Worm (Caenorhabditis elegans) whole organism, early embryonic: ENCODE results near the gene ncap-1.

Experiments used
- F13C5.2 ChIP-seq: sonication (generic microtip); optimal IDR thresholded peaks from 2 replicates; lab custom pipeline; 2017; ENCODE audit warnings: mild to moderate bottlenecking, missing genetic modification characterization, inconsistent platforms, missing compliant biosample characterization
- ama-1 ChIP-seq: fragments of 150-350 bp; optimal IDR thresholded peaks from 2 replicates; lab custom pipeline; 2014
- ceh-36 ChIP-seq: sonication (generic microtip); optimal IDR thresholded peaks from 2 replicates; lab custom pipeline; 2016; ENCODE audit warnings: missing genetic modification characterization, inconsistent platforms, missing compliant biosample characterization
- hnd-1 ChIP-seq: sonication (generic microtip); optimal IDR thresholded peaks from 2 replicates; lab custom pipeline; 2016; ENCODE audit warnings: missing genetic modification characterization, missing compliant biosample characterization
- pes-1 ChIP-seq: fragments of 200-800 bp; sonication (Bioruptor generic); IDR thresholded peaks from 2 replicates; pipeline ENCODE4 v1.3.6; 2022; ENCODE audit warnings: missing genetic modification reagents, missing genetic modification characterization, missing compliant biosample characterization

DNA sequence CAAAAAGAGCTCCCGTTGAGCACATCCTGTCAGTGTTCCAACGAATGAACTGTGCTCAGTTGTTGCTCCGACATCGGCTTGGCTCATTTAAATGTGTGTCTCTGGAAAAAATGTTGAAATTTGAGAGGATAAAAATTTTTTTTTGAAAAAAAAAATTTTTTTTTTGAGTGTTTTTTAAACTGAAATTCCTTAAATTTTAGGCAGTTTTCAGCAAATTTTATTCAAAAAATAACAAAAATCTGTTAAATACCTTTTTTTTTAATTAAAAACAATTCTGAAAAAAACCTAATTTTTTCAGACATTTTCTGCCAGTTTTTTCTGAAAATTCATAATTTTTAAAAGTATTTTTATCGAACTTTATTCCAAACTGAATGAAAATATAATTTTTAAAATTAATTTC lies 34.3 kb downstream of the ncap-1 start, which contains the start of gene pigw-1:
- TF ChIP-seq F13C5.2 (no peak), ceh-36 (tag; lab: Kevin White, UChicago) (no peak), hnd-1 (tag; lab: Kevin White, UChicago) (no peak), ama-1 (lab: Kevin White, UChicago) (no peak), pes-1 (GFP tag; lab: Robert Waterston, UW) (no peak)
